Worm (Caenorhabditis elegans): Measurements from ENCODE around the gene B0336.12.

Gene B0336.12

ce11 chrIII:5678935-5679334, 31.0 kb downstream of the B0336.12 start, which contains the start of the genes ska-3 and rps-12 (continued):
- peak; percentile 99 for TF ChIP-seq nhr-20 (tag; optimal IDR thresholded peaks at IDR 0.05)
- peak; percentile 87 for TF ChIP-seq pag-3 (tag; optimal IDR thresholded peaks at IDR 0.05; ENCODE audit: borderline replicate concordance, insufficient read depth)
- peak; percentile 99 for TF ChIP-seq rnt-1 (tag; optimal IDR thresholded peaks at IDR 0.05)
- TF ChIP-seq efl-3 (GFP tag; optimal IDR thresholded peaks at IDR 0.05) = peak; percentile 40
- TF ChIP-seq elt-3 (tag; optimal IDR thresholded peaks at IDR 0.05) = peak; percentile 96 to 100 (median 99)
- TF ChIP-seq mab-9 (GFP tag; IDR thresholded peaks at IDR 0.05) = peak; percentile 94
- peak; percentile 98 for TF ChIP-seq lin-14 (GFP tag; optimal IDR thresholded peaks at IDR 0.05)
- peak; percentile 98 to 100 for TF ChIP-seq lin-35 (GFP tag; optimal IDR thresholded peaks at IDR 0.05)
- peak; percentile 91 for TF ChIP-seq elt-2 (tag; optimal IDR thresholded peaks at IDR 0.05)
- TF ChIP-seq ama-1 (optimal IDR thresholded peaks at IDR 0.05) = peak; percentile 93
- TF ChIP-seq lin-13 (GFP tag; optimal IDR thresholded peaks at IDR 0.05) = peak; percentile 99
- TF ChIP-seq C34B4.2 (tag; optimal IDR thresholded peaks at IDR 0.05) = peak; percentile 88
- no peak for TF ChIP-seq hlh-4 (tag; optimal IDR thresholded peaks at IDR 0.05)
- peak; percentile 76 for TF ChIP-seq F16B12.6 (tag; optimal IDR thresholded peaks at IDR 0.05)
- TF ChIP-seq egl-13 (tag; optimal IDR thresholded peaks at IDR 0.05) = peak; percentile 96
- TF ChIP-seq nhr-47 (tag; optimal IDR thresholded peaks at IDR 0.05) = peak; percentile 99
- TF ChIP-seq jun-1 (tag; optimal IDR thresholded peaks at IDR 0.05) = peak; percentile 98
- TF ChIP-seq mef-2 (tag; optimal IDR thresholded peaks at IDR 0.05) = peak; percentile 94
- TF ChIP-seq mep-1 (tag; optimal IDR thresholded peaks at IDR 0.05) = peak; percentile 100
- peak; percentile 99 to 100 (median 100) for TF ChIP-seq ceh-82 (tag; optimal IDR thresholded peaks at IDR 0.05)
- peak; percentile 99 for TF ChIP-seq xbp-1 (tag; optimal IDR thresholded peaks at IDR 0.05)
- TF ChIP-seq ztf-4 (tag; optimal IDR thresholded peaks at IDR 0.05) = peak; percentile 98
- TF ChIP-seq aha-1 (tag; optimal IDR thresholded peaks at IDR 0.05) = peak; percentile 91
- TF ChIP-seq lin-39 (tag; optimal IDR thresholded peaks at IDR 0.05) = peak; percentile 97
- TF ChIP-seq nhr-85 (tag) = peak; percentile 99
- peak; percentile 90 for TF ChIP-seq zag-1 (tag; optimal IDR thresholded peaks at IDR 0.05)
- TF ChIP-seq unc-86 (tag; optimal IDR thresholded peaks at IDR 0.05) = peak; percentile 99
- TF ChIP-seq ceh-63 (GFP tag; optimal IDR thresholded peaks at IDR 0.05) = peak; percentile 83
- TF ChIP-seq nhr-19 (GFP tag; conservative IDR thresholded peaks at IDR 0.05) = peak; percentile 99
- peak; percentile 29 to 93 for TF ChIP-seq ztf-11 (tag; optimal IDR thresholded peaks at IDR 0.05)
- TF ChIP-seq pax-3 (tag; optimal IDR thresholded peaks at IDR 0.05) = peak; percentile 94
- peak; percentile 99 for TF ChIP-seq dsc-1 (tag; optimal IDR thresholded peaks at IDR 0.05)
- TF ChIP-seq egl-27 (tag; optimal IDR thresholded peaks at IDR 0.05) = peak; percentile 90 to 92
- TF ChIP-seq fos-1 (tag; optimal IDR thresholded peaks at IDR 0.05) = peak; percentile 98
- TF ChIP-seq ceh-88 (GFP tag; IDR thresholded peaks at IDR 0.05) = peak; percentile 95
- peak; percentile 82 for TF ChIP-seq nhr-76 (tag; optimal IDR thresholded peaks at IDR 0.05)

ce11 chrIII:5677790-5678189, 32.2 kb downstream of the B0336.12 start, which contains the start of gene F54E7.9:
Gene F54E7.9, minus strand, starts transcription at chrIII:5677890.
- peak; percentile 16 for TF ChIP-seq nhr-85 (tag)
- no peak for TF ChIP-seq elt-3 (tag; optimal IDR thresholded peaks at IDR 0.05)
- TF ChIP-seq efl-1 (optimal IDR thresholded peaks at IDR 0.05) = no peak
- peak in 1 of 2 experiments; percentile 88 for TF ChIP-seq efl-1 (GFP tag; optimal IDR thresholded peaks at IDR 0.05 in 1 of 2)

ce11 chrIII:5675384-5675984, 34.5 kb downstream of the B0336.12 start:
- no peak for TF ChIP-seq nhr-77 (tag; optimal IDR thresholded peaks at IDR 0.05)
- no peak for TF ChIP-seq efl-1 (optimal IDR thresholded peaks at IDR 0.05)
- peak in 1 of 2 experiments; percentile 58 for TF ChIP-seq efl-1 (GFP tag; optimal IDR thresholded peaks at IDR 0.05 in 1 of 2)

Measured in whole organism, L1 larva.